Worm (Caenorhabditis elegans) whole organism, early embryonic: ENCODE data around the gene twk-23.

ENCODE experiments used
- B0310.2 ChIP-seq: sonication (generic microtip); optimal IDR thresholded peaks from 2 replicates; lab custom pipeline; 2016; ENCODE audit warnings: mild to moderate bottlenecking, missing genetic modification characterization, missing compliant biosample characterization
- F13C5.2 ChIP-seq: sonication (generic microtip); optimal IDR thresholded peaks from 2 replicates; lab custom pipeline; 2017; ENCODE audit warnings: mild to moderate bottlenecking, missing genetic modification characterization, inconsistent platforms, missing compliant biosample characterization
- aly-1 ChIP-seq: sonication (generic microtip); optimal IDR thresholded peaks from 2 replicates; lab custom pipeline; 2016; ENCODE audit warnings: missing genetic modification characterization, missing compliant biosample characterization
- ama-1 ChIP-seq: fragments of 150-350 bp; optimal IDR thresholded peaks from 2 replicates; lab custom pipeline; 2014
- ceh-13 ChIP-seq: fragments of 200-800 bp; sonication (Bioruptor generic); optimal IDR thresholded peaks from 2 replicates; lab custom pipeline; 2018; ENCODE audit warnings: mild to moderate bottlenecking, missing genetic modification characterization, missing compliant biosample characterization
- ceh-36 ChIP-seq: sonication (generic microtip); optimal IDR thresholded peaks from 2 replicates; lab custom pipeline; 2016; ENCODE audit warnings: missing genetic modification characterization, inconsistent platforms, missing compliant biosample characterization
- ets-7 ChIP-seq: sonication (generic microtip); optimal IDR thresholded peaks from 2 replicates; lab custom pipeline; 2016; ENCODE audit warnings: missing genotype, missing genetic modification characterization, missing compliant biosample characterization
- flt-1 ChIP-seq: fragments of 200-800 bp; sonication (Bioruptor generic); IDR thresholded peaks from 2 replicates; pipeline ENCODE4 v1.3.6; 2022; ENCODE audit warnings: missing genetic modification characterization, missing compliant biosample characterization
- hmbx-1 ChIP-seq: sonication (generic microtip); optimal IDR thresholded peaks from 2 replicates; lab custom pipeline; 2016; ENCODE audit warnings: mild to moderate bottlenecking, missing genetic modification characterization, missing compliant biosample characterization
- hmg-4 ChIP-seq: fragments of 200-800 bp; sonication (Bioruptor generic); optimal IDR thresholded peaks from 2 replicates; lab custom pipeline; 2018; ENCODE audit warnings: mild to moderate bottlenecking, missing genetic modification characterization, missing compliant biosample characterization
- hnd-1 ChIP-seq: sonication (generic microtip); optimal IDR thresholded peaks from 2 replicates; lab custom pipeline; 2016; ENCODE audit warnings: missing genetic modification characterization, missing compliant biosample characterization
- pes-1 ChIP-seq: fragments of 200-800 bp; sonication (Bioruptor generic); IDR thresholded peaks from 2 replicates; pipeline ENCODE4 v1.3.6; 2022; ENCODE audit warnings: missing genetic modification reagents, missing genetic modification characterization, missing compliant biosample characterization
- scrt-1 ChIP-seq: fragments of 200-800 bp; sonication (Bioruptor generic); IDR thresholded peaks from 2 replicates; pipeline ENCODE4 v1.3.6; 2022; ENCODE audit warnings: missing genetic modification characterization, missing compliant biosample characterization
- sea-1 ChIP-seq: fragments of 200-800 bp; sonication (Bioruptor generic); conservative IDR thresholded peaks from 2 replicates; pipeline ENCODE4 v1.3.6; 2022; ENCODE audit warnings: missing genetic modification characterization, missing compliant biosample characterization
- tbx-11 ChIP-seq: fragments of 200-800 bp; sonication (Bioruptor generic); IDR thresholded peaks from 2 replicates; pipeline ENCODE4 v1.3.6; 2022; ENCODE audit warnings: missing genetic modification characterization, missing compliant biosample characterization
- tbx-37 ChIP-seq: fragments of 200-800 bp; sonication (Bioruptor generic); conservative IDR thresholded peaks from 2 replicates; pipeline ENCODE4 v1.3.6; 2022; ENCODE audit warnings: missing genetic modification reagents, missing genetic modification characterization, missing compliant biosample characterization
- tra-4 ChIP-seq: sonication (generic microtip); optimal IDR thresholded peaks from 2 replicates; lab custom pipeline; 2017; ENCODE audit warnings: missing genetic modification characterization, missing compliant biosample characterization

The twk-23 gene

ce11 chrX:13846024-13846423 lies 22.6 kb upstream of the twk-23 start:
- TF ChIP-seq flt-1 (GFP tag; lab: Robert Waterston, UW) (no peak), B0310.2 (tag; lab: Kevin White, UChicago) (no peak), hmbx-1 (no peak), ceh-13 (GFP tag; lab: Kevin White, UChicago) (no peak), F13C5.2 (tag; lab: Kevin White, UChicago) (no peak), tbx-11 (GFP tag; lab: Robert Waterston, UW) (no peak), ceh-36 (no peak)

ce11 chrX:13843676-13844075 lies 20.3 kb upstream of the twk-23 start, which contains the start of gene M03B6.5:
Gene M03B6.5, plus strand, starts transcription at chrX:13843976.
- TF ChIP-seq hmg-4 (GFP tag; lab: Kevin White, UChicago) (no peak), hmbx-1 (no peak), scrt-1 (GFP tag; lab: Robert Waterston, UW) (no peak), tbx-11 (GFP tag; lab: Robert Waterston, UW) (no peak), ceh-36 (no peak), F13C5.2 (tag; lab: Kevin White, UChicago) (no peak)

- TF ChIP-seq ceh-13 (GFP tag; lab: Kevin White, UChicago): no peak
- TF ChIP-seq hmg-4 (GFP tag; lab: Kevin White, UChicago): no peak
Measured at ce11 chrX:13841277-13841676, 17.9 kb upstream of the twk-23 start, which contains the start of gene M03B6.1. Gene M03B6.1, plus strand, starts transcription at chrX:13841610.

DNA sequence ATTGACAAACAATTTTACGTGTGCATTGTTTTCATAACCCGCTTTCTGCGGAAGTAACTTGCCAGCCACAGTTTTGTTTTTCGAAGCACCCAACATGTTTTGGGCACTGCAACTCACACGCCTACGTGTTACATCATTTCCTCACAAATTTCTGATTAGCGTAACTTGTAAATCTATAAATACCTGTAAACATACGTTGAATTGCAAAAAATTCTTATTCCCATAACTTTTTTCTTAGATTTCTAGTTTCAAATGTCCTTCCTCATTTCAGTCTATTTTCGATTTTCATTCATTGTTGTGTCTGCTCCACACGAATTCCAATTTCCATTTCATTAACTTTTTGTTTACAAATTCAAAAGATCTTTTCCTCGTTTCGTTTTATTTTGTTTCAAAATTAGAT lies 17.0 kb upstream of the twk-23 start:
- TF ChIP-seq ceh-13 (GFP tag; lab: Kevin White, UChicago) (no peak), pes-1 (GFP tag; lab: Robert Waterston, UW) (no peak), scrt-1 (GFP tag; lab: Robert Waterston, UW) (no peak), aly-1 (tag; lab: Kevin White, UChicago) (no peak), tbx-37 (GFP tag; lab: Robert Waterston, UW) (no peak)

- TF ChIP-seq F13C5.2 (tag; lab: Kevin White, UChicago): no peak
- TF ChIP-seq ceh-13 (GFP tag; lab: Kevin White, UChicago): no peak
- TF ChIP-seq pes-1 (GFP tag; lab: Robert Waterston, UW): no peak
- no peak for TF ChIP-seq sea-1 (GFP tag; lab: Robert Waterston, UW)
- TF ChIP-seq hnd-1 (tag; lab: Kevin White, UChicago): no peak
- no peak for TF ChIP-seq aly-1 (tag; lab: Kevin White, UChicago)
- no peak for TF ChIP-seq hmg-4 (GFP tag; lab: Kevin White, UChicago)
- TF ChIP-seq B0310.2 (tag; lab: Kevin White, UChicago): no peak
- no peak for TF ChIP-seq hmbx-1
- no peak for TF ChIP-seq scrt-1 (GFP tag; lab: Robert Waterston, UW)
- TF ChIP-seq tbx-37 (GFP tag; lab: Robert Waterston, UW): no peak
- TF ChIP-seq ceh-36: no peak
- TF ChIP-seq ama-1: no peak
- TF ChIP-seq ets-7: no peak
- no peak for TF ChIP-seq tra-4 (tag; lab: Kevin White, UChicago)
- no peak for TF ChIP-seq flt-1 (GFP tag; lab: Robert Waterston, UW)
- TF ChIP-seq tbx-11 (GFP tag; lab: Robert Waterston, UW): no peak
Measured at ce11 chrX:13838019-13838418, 14.6 kb upstream of the twk-23 start.

DNA sequence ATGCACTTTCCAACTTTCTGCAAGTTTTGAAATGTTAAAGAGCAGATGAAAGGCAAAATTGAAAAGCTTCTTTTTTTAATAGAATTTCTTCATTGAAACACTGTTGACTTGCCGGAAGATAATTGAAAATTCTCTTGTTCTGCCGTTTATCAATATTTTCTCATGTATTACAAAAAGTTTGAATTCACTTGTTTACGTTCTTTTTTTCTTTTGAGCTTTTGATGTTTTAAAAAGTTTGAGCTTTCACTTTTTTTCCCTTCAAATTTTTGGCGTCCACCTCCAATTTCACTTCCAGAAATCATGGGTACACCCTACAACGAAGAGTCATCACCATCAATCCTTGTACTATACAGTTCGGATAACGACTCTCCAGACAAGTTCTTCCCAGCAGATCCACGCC lies 10.7 kb upstream of the twk-23 start, which contains the start of gene F19D8.2:
TSS of gene F19D8.2 (plus strand) at position 301 of the 400 bp plus-strand sequence.
- TF ChIP-seq tbx-11 (GFP tag; lab: Robert Waterston, UW) (no peak), pes-1 (GFP tag; lab: Robert Waterston, UW) (no peak), scrt-1 (GFP tag; lab: Robert Waterston, UW) (no peak), flt-1 (GFP tag; lab: Robert Waterston, UW) (no peak), tra-4 (tag; lab: Kevin White, UChicago) (no peak), aly-1 (tag; lab: Kevin White, UChicago) (no peak), hmbx-1 (no peak), hmg-4 (GFP tag; lab: Kevin White, UChicago) (no peak), hnd-1 (tag; lab: Kevin White, UChicago) (no peak), F13C5.2 (tag; lab: Kevin White, UChicago) (no peak), ets-7 (no peak), ceh-13 (GFP tag; lab: Kevin White, UChicago) (no peak), tbx-37 (GFP tag; lab: Robert Waterston, UW) (no peak)

DNA sequence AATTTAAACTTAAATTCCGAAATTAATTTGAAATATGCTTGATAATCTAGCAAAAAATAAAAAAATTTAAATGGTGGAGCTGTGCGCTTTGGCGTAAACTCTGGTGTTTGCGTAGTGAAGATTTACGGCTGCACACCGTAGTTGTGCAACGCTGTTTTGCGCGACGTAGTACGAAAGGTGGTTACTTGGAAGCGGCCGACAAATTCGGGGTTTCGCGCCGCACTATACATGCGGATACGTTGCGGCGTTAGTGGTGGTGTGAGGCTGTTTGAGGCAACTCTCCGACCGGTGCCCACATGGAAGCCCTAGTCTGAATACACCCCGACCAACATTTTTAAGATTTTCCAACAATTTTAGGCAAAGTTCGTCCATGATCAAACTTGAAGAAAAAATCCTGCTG lies 10.1 kb upstream of the twk-23 start:
- TF ChIP-seq ets-7: no peak
- no peak for TF ChIP-seq ceh-13 (GFP tag; lab: Kevin White, UChicago)
- TF ChIP-seq tbx-37 (GFP tag; lab: Robert Waterston, UW): no peak
- no peak for TF ChIP-seq aly-1 (tag; lab: Kevin White, UChicago)
- no peak for TF ChIP-seq ceh-36
- TF ChIP-seq scrt-1 (GFP tag; lab: Robert Waterston, UW): no peak

- TF ChIP-seq ceh-36 (no peak), flt-1 (GFP tag; lab: Robert Waterston, UW) (no peak), scrt-1 (GFP tag; lab: Robert Waterston, UW) (no peak), aly-1 (tag; lab: Kevin White, UChicago) (no peak)
Measured at ce11 chrX:13818791-13819190, 4.6 kb downstream of the twk-23 start.

DNA sequence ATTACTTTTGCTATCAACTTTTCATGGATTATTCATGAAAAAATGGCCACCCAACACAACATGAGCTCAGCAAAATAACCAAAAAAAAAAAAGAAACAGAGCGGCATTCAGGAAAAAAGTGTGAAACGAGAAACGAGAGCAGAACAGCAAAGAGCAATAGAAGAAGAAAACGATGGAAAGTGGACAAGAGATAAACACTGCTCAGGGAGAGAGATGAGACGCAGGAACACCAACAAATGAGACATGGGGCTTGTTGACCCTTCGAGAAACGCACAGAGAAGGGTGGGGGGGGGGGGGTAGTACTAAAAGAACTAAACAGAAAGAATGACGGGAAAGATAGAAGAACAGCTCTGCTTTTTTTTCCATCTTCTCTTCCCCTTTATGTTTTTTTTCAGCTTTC lies 11.5 kb downstream of the twk-23 start:
- TF ChIP-seq pes-1 (GFP tag; lab: Robert Waterston, UW) (no peak), F13C5.2 (tag; lab: Kevin White, UChicago) (no peak), tra-4 (tag; lab: Kevin White, UChicago) (no peak), hmbx-1 (no peak), aly-1 (tag; lab: Kevin White, UChicago) (no peak)
